Fruit fly (Drosophila melanogaster) whole organism, embryonic: Measurements from ENCODE around the gene CG34434.
A peak's percentile ranks its signal among the peaks of the same experiment; 100 is the strongest.

Experiments
- Awh ChIP-seq: fragments of 200-800 bp; sonication (Bioruptor generic); IDR thresholded peaks from 2 replicates; pipeline ENCODE4, ENCODE4 v1.3.6; 2022; ENCODE audit warnings: missing biosample characterization, missing genetic modification characterization
- Bgb ChIP-seq: fragments of 200-800 bp; sonication (Bioruptor generic); IDR thresholded peaks from 2 replicates; pipeline ENCODE4 v1.3.6; 2022; ENCODE audit warnings: missing biosample characterization, missing genetic modification characterization; ENCODE audit not compliant: partially characterized antibody
- CG11456 ChIP-seq: fragments of 200-800 bp; sonication (Bioruptor generic); IDR thresholded peaks from 3 replicates; pipeline ENCODE4 v1.3.6; 2022; ENCODE audit warnings: missing biosample characterization, missing genetic modification characterization
- CG14710 ChIP-seq: fragments of 200-800 bp; sonication (Bioruptor generic); optimal IDR thresholded peaks from 3 replicates; lab custom pipeline; 2019; ENCODE audit warnings: missing biosample characterization, mild to moderate bottlenecking, missing genetic modification characterization, moderate library complexity
- CG14860 ChIP-seq: fragments of 200-800 bp; sonication (Bioruptor generic); IDR thresholded peaks from 3 replicates; pipeline ENCODE4 v1.3.6; 2022; ENCODE audit warnings: missing biosample characterization, missing genetic modification characterization; ENCODE audit not compliant: partially characterized antibody
- CG14965 ChIP-seq: fragments of 200-800 bp; sonication (Bioruptor generic); optimal IDR thresholded peaks from 2 replicates; lab custom pipeline; 2016; ENCODE audit warnings: missing biosample characterization, missing genetic modification characterization, borderline replicate concordance
- CG1529 ChIP-seq: fragments of 200-800 bp; sonication (Bioruptor generic); optimal IDR thresholded peaks from 3 replicates; lab custom pipeline; 2018; ENCODE audit warnings: missing biosample characterization, missing genetic modification characterization
- CG15696 ChIP-seq: fragments of 200-800 bp; sonication (Bioruptor generic); optimal IDR thresholded peaks from 2 replicates; lab custom pipeline; 2019; ENCODE audit warnings: missing biosample characterization, mild to moderate bottlenecking, missing genetic modification characterization, moderate library complexity
- CG16813 ChIP-seq: fragments of 200-800 bp; sonication (Bioruptor generic); IDR thresholded peaks from 3 replicates; pipeline ENCODE4 v1.3.6; 2022; ENCODE audit warnings: missing biosample characterization, missing genetic modification characterization; ENCODE audit not compliant: partially characterized antibody
- CG34422 ChIP-seq: fragments of 200-800 bp; sonication (Bioruptor generic); IDR thresholded peaks from 3 replicates; pipeline ENCODE4 v1.3.6; 2022; ENCODE audit warnings: missing biosample characterization, missing genetic modification characterization
- CG3847 ChIP-seq: fragments of 200-800 bp; sonication (Bioruptor generic); IDR thresholded peaks from 2 replicates; pipeline ENCODE4 v1.3.6; 2022; ENCODE audit warnings: missing biosample characterization, missing genetic modification characterization
- CG4617 ChIP-seq: fragments of 200-800 bp; sonication (Bioruptor generic); optimal IDR thresholded peaks from 3 replicates; lab custom pipeline; 2016; ENCODE audit warnings: missing biosample characterization, missing genetic modification characterization, borderline replicate concordance
- CG6683 ChIP-seq: fragments of 200-800 bp; sonication (Bioruptor generic); optimal IDR thresholded peaks from 2 replicates; lab custom pipeline; 2017; ENCODE audit warnings: missing biosample characterization, mild to moderate bottlenecking, missing genetic modification characterization, missing genetic modification reagents
- CG6791 ChIP-seq: fragments of 200-800 bp; sonication (Bioruptor generic); IDR thresholded peaks from 3 replicates; pipeline ENCODE4 v1.3.6; 2022; ENCODE audit warnings: missing biosample characterization, missing genetic modification characterization; ENCODE audit not compliant: partially characterized antibody
- CG7745 ChIP-seq: fragments of 200-800 bp; sonication (Bioruptor generic); optimal IDR thresholded peaks from 2 replicates; lab custom pipeline; 2018; ENCODE audit warnings: missing biosample characterization, mild to moderate bottlenecking, missing genetic modification characterization, moderate library complexity
- CG7839 ChIP-seq: fragments of 200-800 bp; sonication (Bioruptor generic); optimal IDR thresholded peaks from 3 replicates; lab custom pipeline; 2018; ENCODE audit warnings: missing biosample characterization, mild to moderate bottlenecking, missing genetic modification characterization, moderate library complexity
- CG8388 ChIP-seq: fragments of 200-800 bp; sonication (Bioruptor generic); optimal IDR thresholded peaks from 2 replicates; lab custom pipeline; 2019; ENCODE audit warnings: missing biosample characterization, mild to moderate bottlenecking, missing genetic modification characterization, moderate library complexity
- CG9215 ChIP-seq: fragments of 200-800 bp; sonication (Bioruptor generic); IDR thresholded peaks from 2 replicates; pipeline ENCODE4 v1.3.6; 2022; ENCODE audit warnings: missing biosample characterization, missing genetic modification characterization
- CG9727 ChIP-seq: fragments of 200-800 bp; sonication (Bioruptor generic); optimal IDR thresholded peaks from 3 replicates; lab custom pipeline; 2017; ENCODE audit warnings: missing biosample characterization, mild to moderate bottlenecking, missing genetic modification characterization
- CTCF ChIP-seq: fragments of 200-800 bp; sonication (Bioruptor generic); optimal IDR thresholded peaks from 2 replicates; lab custom pipeline; 2017; ENCODE audit warnings: missing biosample characterization, mild to moderate bottlenecking, missing genetic modification characterization, moderate library complexity
- Dbx ChIP-seq: fragments of 200-800 bp; sonication (Bioruptor generic); IDR thresholded peaks from 3 replicates; pipeline ENCODE4 v1.3.6; 2022; ENCODE audit warnings: missing biosample characterization, missing genetic modification characterization
- Dek ChIP-seq: fragments of 200-800 bp; sonication (Bioruptor generic); optimal IDR thresholded peaks from 3 replicates; lab custom pipeline; 2019; ENCODE audit warnings: missing biosample characterization, mild to moderate bottlenecking, missing genetic modification characterization, moderate library complexity
- Dip2 ChIP-seq: fragments of 200-800 bp; sonication (Bioruptor generic); IDR thresholded peaks from 2 replicates; pipeline ENCODE4 v1.3.6; 2022; ENCODE audit warnings: missing biosample characterization, missing genetic modification characterization
- Dp ChIP-seq: fragments of 200-800 bp; sonication (Bioruptor generic); optimal IDR thresholded peaks from 2 replicates; lab custom pipeline; 2018; ENCODE audit warnings: missing biosample characterization, mild to moderate bottlenecking, missing genetic modification characterization, moderate library complexity
- Lhr ChIP-seq: fragments of 200-800 bp; sonication (Bioruptor generic); optimal IDR thresholded peaks from 3 replicates; lab custom pipeline; 2017; ENCODE audit warnings: mild to moderate bottlenecking, missing biosample characterization, missing genetic modification reagents, missing genetic modification characterization
- Med ChIP-seq: fragments of 200-800 bp; sonication (Bioruptor generic); peaks from one replicate; lab custom pipeline; 2016; ENCODE audit warnings: missing biosample characterization, missing genetic modification characterization, mild to moderate bottlenecking, inconsistent platforms, moderate library complexity
- Nf-YB ChIP-seq: fragments of 200-800 bp; sonication (Bioruptor generic); optimal IDR thresholded peaks from 3 replicates; lab custom pipeline; 2019; ENCODE audit warnings: missing biosample characterization, mild to moderate bottlenecking, missing genetic modification characterization, moderate library complexity
- Trl ChIP-seq, 3 experiments: fragments of >200 bp in 2 of 3; fragments of 200-800 bp in 1 of 3; sonication (Bioruptor generic) in 1 of 3; optimal IDR thresholded peaks; 2 replicates in 1 of 3; 3 replicates in 2 of 3; lab custom pipeline; 2016 to 2017; ENCODE audit warnings: missing biosample characterization in 1 of 3, missing genetic modification characterization in 1 of 3
- Xrp1 ChIP-seq: fragments of 200-800 bp; sonication (Bioruptor generic); IDR thresholded peaks from 2 replicates; pipeline ENCODE4 v1.3.6; 2022; ENCODE audit warnings: missing biosample characterization, missing genetic modification characterization
- amos ChIP-seq: fragments of 200-800 bp; sonication (Bioruptor generic); IDR thresholded peaks from 2 replicates; pipeline ENCODE4 v1.3.6; 2022; ENCODE audit warnings: missing biosample characterization, missing genetic modification characterization; ENCODE audit not compliant: partially characterized antibody
- ash1 ChIP-seq: fragments of 200-800 bp; sonication (Bioruptor generic); optimal IDR thresholded peaks from 2 replicates; lab custom pipeline; 2018; ENCODE audit warnings: missing biosample characterization, mild to moderate bottlenecking, missing genetic modification characterization
- bbx ChIP-seq: fragments of 200-800 bp; sonication (Bioruptor generic); IDR thresholded peaks from 2 replicates; pipeline ENCODE4 v1.3.6; 2022; ENCODE audit warnings: missing biosample characterization, missing genetic modification characterization; ENCODE audit not compliant: partially characterized antibody
- ci ChIP-seq: fragments of 200-800 bp; sonication (Bioruptor generic); IDR thresholded peaks from 3 replicates; pipeline ENCODE4 v1.3.6; 2022; ENCODE audit warnings: missing biosample characterization, missing genetic modification characterization
- ems ChIP-seq: fragments of 200-800 bp; sonication (Bioruptor generic); optimal IDR thresholded peaks from 3 replicates; lab custom pipeline; 2016; ENCODE audit warnings: missing biosample characterization, missing genetic modification characterization
- fd3F ChIP-seq: fragments of 200-800 bp; sonication (Bioruptor generic); optimal IDR thresholded peaks from 2 replicates; lab custom pipeline; 2018; ENCODE audit warnings: missing biosample characterization, mild to moderate bottlenecking, missing genetic modification characterization, moderate library complexity
- insv ChIP-seq, 2 experiments: fragments of 200-800 bp; sonication (Bioruptor generic); optimal IDR thresholded peaks; 3 replicates each; lab custom pipeline; 2016 to 2018; ENCODE audit warnings: missing biosample characterization in 2 of 2, missing genetic modification characterization in 2 of 2
- ken ChIP-seq: fragments of 200-800 bp; sonication (Bioruptor generic); IDR thresholded peaks from 3 replicates; pipeline ENCODE4 v1.3.6; 2022; ENCODE audit warnings: missing biosample characterization, missing genetic modification characterization
- klu ChIP-seq: fragments of 200-800 bp; sonication (Bioruptor generic); IDR thresholded peaks from 2 replicates; pipeline ENCODE4 v1.3.6; 2022; ENCODE audit warnings: missing biosample characterization, missing genetic modification characterization
- mam ChIP-seq: fragments of 200-800 bp; sonication (Bioruptor generic); optimal IDR thresholded peaks from 3 replicates; lab custom pipeline; 2016; ENCODE audit warnings: missing biosample characterization, missing genetic modification characterization
- mld ChIP-seq: fragments of 200-800 bp; sonication (Bioruptor generic); IDR thresholded peaks from 3 replicates; pipeline ENCODE4 v1.3.6; 2022; ENCODE audit warnings: missing biosample characterization, missing genetic modification characterization; ENCODE audit not compliant: partially characterized antibody
- onecut ChIP-seq: fragments of 200-800 bp; sonication (Bioruptor generic); IDR thresholded peaks from 2 replicates; pipeline ENCODE4 v1.3.6; 2022; ENCODE audit warnings: missing biosample characterization, missing genetic modification characterization
- pita ChIP-seq: fragments of 200-800 bp; sonication (Bioruptor generic); optimal IDR thresholded peaks from 2 replicates; lab custom pipeline; 2017; ENCODE audit warnings: missing biosample characterization, mild to moderate bottlenecking, missing genetic modification characterization
- pnt ChIP-seq: fragments of 200-800 bp; sonication (Bioruptor generic); optimal IDR thresholded peaks from 3 replicates; lab custom pipeline; 2016; ENCODE audit warnings: missing biosample characterization, missing genetic modification characterization
- sens ChIP-seq: fragments of 200-800 bp; sonication (Bioruptor generic); peaks from one replicate; lab custom pipeline; 2016; ENCODE audit warnings: missing biosample characterization, missing genetic modification characterization
- sisA ChIP-seq: fragments of 200-800 bp; sonication (Bioruptor generic); IDR thresholded peaks from 2 replicates; pipeline ENCODE4 v1.3.6; 2022; ENCODE audit warnings: missing biosample characterization, missing genetic modification characterization
- sob ChIP-seq: fragments of 200-800 bp; sonication (Bioruptor generic); IDR thresholded peaks from 2 replicates; pipeline ENCODE4 v1.3.6; 2022; ENCODE audit warnings: missing biosample characterization, missing genetic modification characterization
- vfl ChIP-seq: fragments of 200-800 bp; sonication (Bioruptor generic); optimal IDR thresholded peaks from 2 replicates; lab custom pipeline; 2016; ENCODE audit warnings: missing biosample characterization, missing genetic modification characterization
- vnd ChIP-seq: fragments of 200-800 bp; sonication (Bioruptor generic); IDR thresholded peaks from 3 replicates; pipeline ENCODE4 v1.3.6; 2022; ENCODE audit warnings: missing biosample characterization, missing genetic modification characterization; ENCODE audit not compliant: partially characterized antibody
- vvl ChIP-seq: fragments of 200-800 bp; sonication (Bioruptor generic); IDR thresholded peaks from 2 replicates; pipeline ENCODE4 v1.3.6; 2022; ENCODE audit warnings: missing biosample characterization, missing genetic modification characterization

The CG34434 gene

dm6 chrX:5612977-5613376, 3.2 kb downstream of the CG34434 start:
- TF ChIP-seq CG1529 (GFP tag; lab: Kevin White, UChicago) (no peak), sob (GFP tag; lab: Robert Waterston, UW) (peak; percentile 18; the same call in 1 of the 2 replicates), CG7745 (tag; lab: Kevin White, UChicago) (no peak), Lhr (GFP tag; lab: Kevin White, UChicago) (peak; percentile 27), CG4617 (GFP tag; lab: Kevin White, UChicago) (no peak), insv (GFP tag; optimal IDR thresholded peaks at IDR 0.05; lab: Kevin White, UChicago) (no peak), Bgb (GFP tag; lab: Robert Waterston, UW) (peak; percentile 91), Nf-YB (GFP tag; lab: Kevin White, UChicago) (no peak), pnt (GFP tag; lab: Kevin White, UChicago) (peak; percentile 13), Trl (optimal IDR thresholded peaks at IDR 0.05; lab: Kevin White, UChicago) (no peak), Trl (GFP tag; optimal IDR thresholded peaks at IDR 0.05; lab: Kevin White, UChicago) (peak; percentile 14), Dek (no peak), CG14965 (GFP tag; lab: Kevin White, UChicago) (no peak), vvl (GFP tag; lab: Robert Waterston, UW) (no peak; the same call in 1 of the 2 replicates), CTCF (GFP tag; lab: Kevin White, UChicago) (peak; percentile 93), klu (peak; percentile 19; the same call in 1 of the 2 replicates), Dp (GFP tag; lab: Kevin White, UChicago) (peak; percentile 4), CG14860 (GFP tag; lab: Robert Waterston, UW) (peak; percentile 41; the same call in 1 of the 3 replicates), fd3F (no peak), ken (GFP tag; lab: Robert Waterston, UW) (no peak), CG8388 (no peak), ems (GFP tag; lab: Kevin White, UChicago) (no peak), vnd (peak; percentile 47; the same call in 2 of the 3 replicates), CG7839 (peak; percentile 8), CG14710 (peak; percentile 7), CG6683 (GFP tag; lab: Kevin White, UChicago) (no peak), Dip2 (peak; percentile 95), CG11456 (GFP tag; lab: Robert Waterston, UW) (0 out of 3 replicates have a peak, but pooled peaks have one; percentile 45), onecut (GFP tag; lab: Robert Waterston, UW) (no peak), pita (GFP tag; lab: Kevin White, UChicago) (peak; percentile 37), CG15696 (no peak), CG6791 (GFP tag; lab: Robert Waterston, UW) (peak; percentile 64; the same call in 2 of the 3 replicates), sens (GFP tag; lab: Kevin White, UChicago) (peak; percentile 56), ci (GFP tag; lab: Robert Waterston, UW) (no peak), Dbx (peak; percentile 29; the same call in 1 of the 3 replicates), CG9727 (GFP tag; lab: Kevin White, UChicago) (no peak), mld (GFP tag; lab: Robert Waterston, UW) (no peak), Xrp1 (0 out of 2 replicates have a peak, but pooled peaks have one; percentile 10), CG16813 (GFP tag; lab: Robert Waterston, UW) (peak; percentile 76), CG3847 (GFP tag; lab: Robert Waterston, UW) (peak; percentile 54; the same call in 1 of the 2 replicates), CG34422 (GFP tag; lab: Robert Waterston, UW) (peak; percentile 25; the same call in 1 of the 3 replicates), CG9215 (peak; percentile 13; the same call in 1 of the 2 replicates), mam (GFP tag; lab: Kevin White, UChicago) (peak; percentile 29), ash1 (no peak), sisA (0 out of 2 replicates have a peak, but pooled peaks have one; percentile 36), bbx (GFP tag; lab: Robert Waterston, UW) (peak; percentile 66), Awh (GFP tag; lab: Robert Waterston, UW) (no peak), Med (GFP tag; lab: Kevin White, UChicago) (peak; percentile 65), amos (peak; percentile 86), vfl (no peak)
